Fruit fly (Drosophila melanogaster) whole organism, embryonic: Measurements from ENCODE around the gene sdk.

ENCODE experiments used
- B-H2 ChIP-seq: fragments of 200-800 bp; sonication (Bioruptor generic); optimal IDR thresholded peaks from 2 replicates; lab custom pipeline; 2018; ENCODE audit warnings: missing biosample characterization, mild to moderate bottlenecking, missing genetic modification characterization
- Bdp1 ChIP-seq: fragments of 200-800 bp; sonication (Bioruptor generic); optimal IDR thresholded peaks from 3 replicates; lab custom pipeline; 2016; ENCODE audit warnings: missing biosample characterization, missing genetic modification characterization
- CG10209 ChIP-seq: fragments of 200-800 bp; sonication (Bioruptor generic); optimal IDR thresholded peaks from 3 replicates; lab custom pipeline; 2017; ENCODE audit warnings: missing biosample characterization, mild to moderate bottlenecking, missing genetic modification characterization, missing genetic modification reagents
- CG14441 ChIP-seq: fragments of 200-800 bp; sonication (Bioruptor generic); IDR thresholded peaks from 2 replicates; pipeline ENCODE4 v1.3.6; 2022; ENCODE audit warnings: missing biosample characterization, missing genetic modification characterization
- CG14965 ChIP-seq: fragments of 200-800 bp; sonication (Bioruptor generic); optimal IDR thresholded peaks from 2 replicates; lab custom pipeline; 2016; ENCODE audit warnings: missing biosample characterization, missing genetic modification characterization, borderline replicate concordance
- CG15514 ChIP-seq: fragments of 200-800 bp; sonication (Bioruptor generic); optimal IDR thresholded peaks from 3 replicates; lab custom pipeline; 2017; ENCODE audit warnings: missing biosample characterization, missing genetic modification characterization, mild to moderate bottlenecking, moderate library complexity, missing genetic modification reagents
- CG16815 ChIP-seq: fragments of 200-800 bp; sonication (Bioruptor generic); optimal IDR thresholded peaks from 3 replicates; lab custom pipeline; 2017; ENCODE audit warnings: missing biosample characterization, mild to moderate bottlenecking, missing genetic modification characterization
- CG17328 ChIP-seq: fragments of 200-800 bp; sonication (Bioruptor generic); IDR thresholded peaks from 2 replicates; pipeline ENCODE4 v1.3.6; 2022; ENCODE audit warnings: missing biosample characterization, missing genetic modification characterization
- CG17359 ChIP-seq: fragments of 200-800 bp; sonication (Bioruptor generic); optimal IDR thresholded peaks from 3 replicates; lab custom pipeline; 2018; ENCODE audit warnings: missing biosample characterization, mild to moderate bottlenecking, missing genetic modification characterization, moderate library complexity
- CG17612 ChIP-seq: fragments of 200-800 bp; sonication (Bioruptor generic); IDR thresholded peaks from 2 replicates; pipeline ENCODE4 v1.3.6; 2022; ENCODE audit warnings: missing biosample characterization, missing genetic modification characterization
- CG18011 ChIP-seq: fragments of 200-800 bp; sonication (Bioruptor generic); optimal IDR thresholded peaks from 2 replicates; lab custom pipeline; 2017; ENCODE audit warnings: missing biosample characterization, missing genetic modification characterization, mild to moderate bottlenecking, moderate library complexity, missing genotype
- CG18476 ChIP-seq: fragments of 200-800 bp; sonication (Bioruptor generic); optimal IDR thresholded peaks from 2 replicates; lab custom pipeline; 2016; ENCODE audit warnings: missing biosample characterization, mild to moderate bottlenecking, missing genetic modification characterization
- CG18619 ChIP-seq: fragments of 200-800 bp; sonication (Bioruptor generic); optimal IDR thresholded peaks from 3 replicates; lab custom pipeline; 2017; ENCODE audit warnings: missing biosample characterization, mild to moderate bottlenecking, missing genetic modification characterization
- CG2129 ChIP-seq: fragments of 200-800 bp; sonication (Bioruptor generic); IDR thresholded peaks from 2 replicates; pipeline ENCODE4 v1.3.6; 2022; ENCODE audit warnings: missing biosample characterization, missing genetic modification characterization; ENCODE audit not compliant: partially characterized antibody
- CG30020 ChIP-seq: fragments of 200-800 bp; optimal IDR thresholded peaks from 2 replicates; lab custom pipeline; 2019; ENCODE audit warnings: missing biosample characterization, mild to moderate bottlenecking, missing genetic modification characterization, moderate library complexity
- CG30431 ChIP-seq: fragments of 200-800 bp; sonication (Bioruptor generic); optimal IDR thresholded peaks from 2 replicates; lab custom pipeline; 2017; ENCODE audit warnings: missing biosample characterization, missing genetic modification characterization
- CG4730 ChIP-seq: fragments of 200-800 bp; sonication (Bioruptor generic); IDR thresholded peaks from 2 replicates; pipeline ENCODE4 v1.3.6; 2022; ENCODE audit warnings: missing biosample characterization, missing genetic modification characterization
- CG5180 ChIP-seq: fragments of 200-800 bp; sonication (Bioruptor generic); optimal IDR thresholded peaks from 3 replicates; lab custom pipeline; 2017; ENCODE audit warnings: missing biosample characterization, missing genetic modification characterization, mild to moderate bottlenecking, moderate library complexity, missing genetic modification reagents
- CG6654 ChIP-seq: fragments of 200-800 bp; sonication (Bioruptor generic); optimal IDR thresholded peaks from 2 replicates; lab custom pipeline; 2017; ENCODE audit warnings: missing biosample characterization, mild to moderate bottlenecking, missing genetic modification characterization
- CG7372 ChIP-seq: fragments of 200-800 bp; sonication (Bioruptor generic); IDR thresholded peaks from 2 replicates; pipeline ENCODE4 v1.3.6; 2022; ENCODE audit warnings: missing biosample characterization, missing genetic modification characterization
- CG9727 ChIP-seq: fragments of 200-800 bp; sonication (Bioruptor generic); optimal IDR thresholded peaks from 3 replicates; lab custom pipeline; 2017; ENCODE audit warnings: missing biosample characterization, mild to moderate bottlenecking, missing genetic modification characterization
- CG9876 ChIP-seq: fragments of 200-800 bp; sonication (Bioruptor generic); optimal IDR thresholded peaks from 2 replicates; lab custom pipeline; 2016; ENCODE audit warnings: missing biosample characterization, missing genetic modification characterization
- Camta ChIP-seq: fragments of 200-800 bp; sonication (Bioruptor generic); optimal IDR thresholded peaks from 2 replicates; lab custom pipeline; 2016; ENCODE audit warnings: missing biosample characterization, missing genetic modification characterization
- D19A ChIP-seq: fragments of 200-800 bp; optimal IDR thresholded peaks from 3 replicates; lab custom pipeline; 2019; ENCODE audit warnings: missing biosample characterization, mild to moderate bottlenecking, missing genetic modification characterization, moderate library complexity
- Doc2 ChIP-seq: fragments of 200-800 bp; sonication (Bioruptor generic); IDR thresholded peaks from 2 replicates; pipeline ENCODE4 v1.3.6; 2022; ENCODE audit warnings: missing biosample characterization, missing genetic modification characterization
- E2f2 ChIP-seq: fragments of 200-800 bp; sonication (Bioruptor generic); IDR thresholded peaks from 2 replicates; pipeline ENCODE4 v1.3.6; 2022; ENCODE audit warnings: missing biosample characterization, missing genetic modification characterization
- Ets65A ChIP-seq: fragments of 200-800 bp; sonication (Bioruptor generic); peaks from one replicate; lab custom pipeline; 2016; ENCODE audit warnings: missing biosample characterization, missing genetic modification characterization
- Hr51 ChIP-seq, 2 experiments: fragments of 200-800 bp; sonication (Bioruptor generic); optimal IDR thresholded peaks; 2 replicates in 1 of 2; 3 replicates in 1 of 2; lab custom pipeline; 2016 to 2018; ENCODE audit warnings: missing biosample characterization in 2 of 2, missing genetic modification characterization in 2 of 2, mild to moderate bottlenecking in 1 of 2, moderate library complexity in 1 of 2
- Lpt ChIP-seq: fragments of >200 bp; optimal IDR thresholded peaks from 2 replicates; lab custom pipeline; 2018; ENCODE audit warnings: missing biosample characterization, missing genetic modification characterization
- Mrtf ChIP-seq: fragments of 200-800 bp; sonication (Bioruptor generic); IDR thresholded peaks from 3 replicates; pipeline ENCODE4 v1.3.6; 2022; ENCODE audit warnings: missing biosample characterization, missing genetic modification characterization
- Scr ChIP-seq: fragments of 200-800 bp; sonication (Bioruptor generic); IDR thresholded peaks from 2 replicates; pipeline ENCODE4 v1.3.6; 2022; ENCODE audit warnings: missing biosample characterization, missing genetic modification characterization; ENCODE audit not compliant: partially characterized antibody
- Sry-β ChIP-seq: fragments of 200-800 bp; sonication (Bioruptor generic); optimal IDR thresholded peaks from 2 replicates; lab custom pipeline; 2018; ENCODE audit warnings: missing biosample characterization, mild to moderate bottlenecking, missing genetic modification characterization, moderate library complexity
- ab ChIP-seq: fragments of 200-800 bp; sonication (Bioruptor generic); optimal IDR thresholded peaks from 2 replicates; lab custom pipeline; 2016; ENCODE audit warnings: missing biosample characterization, missing genetic modification characterization
- abd-A ChIP-seq: fragments of 200-800 bp; sonication (Bioruptor generic); optimal IDR thresholded peaks from 3 replicates; lab custom pipeline; 2019; ENCODE audit warnings: missing biosample characterization, mild to moderate bottlenecking, missing genetic modification characterization, moderate library complexity
- ase ChIP-seq: fragments of 200-800 bp; sonication (Bioruptor generic); IDR thresholded peaks from 3 replicates; pipeline ENCODE4 v1.3.6; 2022; ENCODE audit warnings: missing biosample characterization, missing genetic modification characterization
- cg ChIP-seq: fragments of 200-800 bp; sonication (Bioruptor generic); optimal IDR thresholded peaks from 3 replicates; lab custom pipeline; 2019; ENCODE audit warnings: missing biosample characterization, mild to moderate bottlenecking, missing genetic modification characterization, moderate library complexity
- ci ChIP-seq: fragments of 200-800 bp; sonication (Bioruptor generic); IDR thresholded peaks from 3 replicates; pipeline ENCODE4 v1.3.6; 2022; ENCODE audit warnings: missing biosample characterization, missing genetic modification characterization
- cwo ChIP-seq: fragments of 200-800 bp; sonication (Bioruptor generic); optimal IDR thresholded peaks from 3 replicates; lab custom pipeline; 2017; ENCODE audit warnings: missing biosample characterization, missing genetic modification characterization, mild to moderate bottlenecking, moderate library complexity, missing genetic modification reagents
- gcm2 ChIP-seq: fragments of 200-800 bp; sonication (Bioruptor generic); optimal IDR thresholded peaks from 2 replicates; lab custom pipeline; 2016; ENCODE audit warnings: missing biosample characterization, missing genetic modification characterization
- hb ChIP-seq: fragments of 200-800 bp; sonication (Bioruptor generic); IDR thresholded peaks from 3 replicates; pipeline ENCODE4 v1.3.6; 2022; ENCODE audit warnings: missing biosample characterization, missing genetic modification characterization; ENCODE audit not compliant: partially characterized antibody
- hbn ChIP-seq: fragments of 200-800 bp; sonication (Bioruptor generic); IDR thresholded peaks from 2 replicates; pipeline ENCODE4 v1.3.6; 2022; ENCODE audit warnings: missing biosample characterization, missing genetic modification characterization; ENCODE audit not compliant: partially characterized antibody
- jing ChIP-seq: fragments of 200-800 bp; sonication (Bioruptor generic); optimal IDR thresholded peaks from 2 replicates; lab custom pipeline; 2018; ENCODE audit warnings: missing biosample characterization, mild to moderate bottlenecking, missing genetic modification characterization
- maf-S ChIP-seq: fragments of 200-800 bp; sonication (Bioruptor generic); optimal IDR thresholded peaks from 2 replicates; lab custom pipeline; 2016; ENCODE audit warnings: missing biosample characterization, missing genetic modification characterization
- pan ChIP-seq, 4 experiments: fragments of >200 bp in 3 of 4; fragments of 200-800 bp in 1 of 4; sonication (Bioruptor generic) in 1 of 4; optimal IDR thresholded peaks in 3 of 4; IDR thresholded peaks in 1 of 4; 2 replicates each; pipeline versions ENCODE4 v1.3.6 to Lab custom; 2017 to 2022; ENCODE audit warnings: missing biosample characterization in 2 of 4, missing genetic modification characterization in 2 of 4, mixed read lengths in 1 of 4
- pb ChIP-seq: fragments of 200-800 bp; sonication (Bioruptor generic); optimal IDR thresholded peaks from 3 replicates; lab custom pipeline; 2016; ENCODE audit warnings: missing biosample characterization, missing genetic modification characterization
- peb ChIP-seq: fragments of 200-800 bp; sonication (Bioruptor generic); IDR thresholded peaks from 2 replicates; pipeline ENCODE4 v1.3.6; 2022; ENCODE audit warnings: missing biosample characterization, missing genetic modification characterization
- seq ChIP-seq: fragments of 200-800 bp; sonication (Bioruptor generic); IDR thresholded peaks from 2 replicates; pipeline ENCODE4 v1.3.6; 2022; ENCODE audit warnings: missing biosample characterization, missing genetic modification characterization
- unc-4 ChIP-seq: fragments of 200-800 bp; sonication (Bioruptor generic); IDR thresholded peaks from 2 replicates; pipeline ENCODE4 v1.3.6; 2022; ENCODE audit warnings: missing biosample characterization, missing genetic modification characterization; ENCODE audit not compliant: partially characterized antibody
- z ChIP-seq: fragments of 200-800 bp; sonication (Bioruptor generic); IDR thresholded peaks from 3 replicates; pipeline ENCODE4 v1.3.6; 2022; ENCODE audit warnings: missing biosample characterization, missing genetic modification characterization

Gene sdk

DNA sequence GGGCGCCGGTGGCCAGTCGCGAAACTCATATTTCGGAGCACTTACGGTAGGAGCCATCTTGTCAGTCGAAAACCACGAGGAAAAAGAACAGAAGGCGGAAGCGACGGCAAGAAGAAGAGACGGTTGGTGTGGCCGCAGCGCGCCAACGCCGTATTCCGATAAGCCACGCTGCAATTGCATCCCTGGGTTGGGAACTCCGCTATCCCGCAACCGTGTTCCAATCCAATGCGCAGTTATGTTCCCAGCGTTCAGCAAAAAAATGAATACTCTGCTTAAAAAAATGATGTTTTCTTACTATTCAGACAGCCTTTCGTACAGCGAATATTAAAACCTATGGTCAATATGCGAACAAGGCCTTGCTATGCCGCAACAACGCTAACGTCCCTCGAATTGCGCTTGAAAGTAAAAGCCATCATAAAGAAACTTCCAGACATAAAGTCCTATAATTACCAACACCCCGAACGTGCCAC is 78.4 kb downstream of the sdk start, which contains the start of gene RpL22 (continued):
- TF ChIP-seq ab (GFP tag; lab: Kevin White, UChicago): peak; percentile 62
- TF ChIP-seq z (GFP tag; lab: Robert Waterston, UW): peak; percentile 61; the same call in 2 of the 3 replicates
- TF ChIP-seq CG9727 (GFP tag; lab: Kevin White, UChicago): peak; percentile 93
- TF ChIP-seq maf-S (GFP tag; lab: Kevin White, UChicago): peak; percentile 89
- no peak for TF ChIP-seq pan (optimal IDR thresholded peaks at IDR 0.05; lab: Kevin White, UChicago)
- peak in 1 of 2 experiments; percentile 82 for TF ChIP-seq pan (GFP tag; optimal IDR thresholded peaks at IDR 0.05 in 1 of 2, IDR thresholded peaks at IDR 0.05 in 1 of 2)
- TF ChIP-seq CG30020 (tag; lab: Kevin White, UChicago): peak; percentile 44
- TF ChIP-seq ci (GFP tag; lab: Robert Waterston, UW): peak; percentile 97
- peak; percentile 73 for TF ChIP-seq E2f2 (GFP tag; lab: Robert Waterston, UW)
- no peak for TF ChIP-seq Lpt (GFP tag; lab: Kevin White, UChicago)
- peak; percentile 91 for TF ChIP-seq Camta (GFP tag; lab: Kevin White, UChicago)
- TF ChIP-seq cwo (GFP tag; lab: Kevin White, UChicago): peak; percentile 79
- peak; percentile 76 for TF ChIP-seq CG30431 (GFP tag; lab: Kevin White, UChicago)
- peak; percentile 95 for TF ChIP-seq CG9876 (GFP tag; lab: Kevin White, UChicago)
- TF ChIP-seq hb (GFP tag; lab: Robert Waterston, UW): no peak
- peak; percentile 85 for TF ChIP-seq abd-A
- TF ChIP-seq CG18476: peak; percentile 63
- peak; percentile 80 for TF ChIP-seq CG14965
- peak; percentile 94 for TF ChIP-seq CG18619 (GFP tag; lab: Kevin White, UChicago)
- peak; percentile 76 for TF ChIP-seq seq (GFP tag; lab: Robert Waterston, UW)
- peak; percentile 71 for TF ChIP-seq CG16815
- peak; percentile 95 for TF ChIP-seq CG15514 (GFP tag; lab: Kevin White, UChicago)
- TF ChIP-seq gcm2 (GFP tag; lab: Kevin White, UChicago): peak; percentile 80
- TF ChIP-seq D19A (tag; lab: Kevin White, UChicago): peak; percentile 71
- TF ChIP-seq Scr (GFP tag; lab: Robert Waterston, UW): no peak
- TF ChIP-seq Bdp1 (GFP tag; lab: Kevin White, UChicago): peak; percentile 78
- peak; percentile 81 for TF ChIP-seq CG17359
- TF ChIP-seq CG6654 (GFP tag; lab: Kevin White, UChicago): peak; percentile 75
- TF ChIP-seq CG4730: peak; percentile 71
- peak; percentile 93 for TF ChIP-seq CG10209
- TF ChIP-seq CG5180 (GFP tag; lab: Kevin White, UChicago): peak; percentile 68
- peak; percentile 75 for TF ChIP-seq CG14441 (GFP tag; lab: Robert Waterston, UW)
- peak; percentile 52; the same call in 1 of the 2 replicates for TF ChIP-seq unc-4 (GFP tag; lab: Robert Waterston, UW)
- TF ChIP-seq Ets65A (GFP tag; lab: Kevin White, UChicago): peak; percentile 98
- TF ChIP-seq Sry-β (GFP tag; lab: Kevin White, UChicago): peak; percentile 33
- TF ChIP-seq CG18011 (GFP tag; lab: Kevin White, UChicago): peak; percentile 77
- peak; percentile 87 for TF ChIP-seq B-H2
- peak; percentile 92 for TF ChIP-seq pb (GFP tag; lab: Kevin White, UChicago)
- TF ChIP-seq jing (GFP tag; lab: Kevin White, UChicago): peak; percentile 60
- TF ChIP-seq CG2129 (GFP tag; lab: Robert Waterston, UW): no peak
- peak; percentile 19; the same call in 1 of the 2 replicates for TF ChIP-seq Doc2 (GFP tag; lab: Robert Waterston, UW)
- peak; percentile 62 for TF ChIP-seq CG17612 (GFP tag; lab: Robert Waterston, UW)
- peak; percentile 93 for TF ChIP-seq CG17328
- TF ChIP-seq peb (GFP tag; lab: Robert Waterston, UW): peak; percentile 55; the same call in 1 of the 2 replicates
- no peak for TF ChIP-seq cg (GFP tag; lab: Kevin White, UChicago)
- TF ChIP-seq ase (GFP tag; lab: Robert Waterston, UW): peak; percentile 83
- TF ChIP-seq CG7372 (GFP tag; lab: Robert Waterston, UW): peak; percentile 71
- no peak for TF ChIP-seq hbn
- TF ChIP-seq Mrtf (GFP tag; lab: Robert Waterston, UW): peak; percentile 60; the same call in 2 of the 3 replicates
- peak; percentile 61 to 89 for TF ChIP-seq Hr51 (GFP tag; optimal IDR thresholded peaks at IDR 0.05; lab: Kevin White, UChicago)
